Fruit fly (Drosophila melanogaster) whole organism: ENCODE measurements around the gene mRpL10.

Experiments
- Dll ChIP-seq: fragments of >200 bp; optimal IDR thresholded peaks from 2 replicates; lab custom pipeline; 2017
- EcR ChIP-seq, 2 experiments: fragments of >200 bp; optimal IDR thresholded peaks; 2 replicates each; lab custom pipeline; 2017; ENCODE audit warnings: missing biosample characterization in 2 of 2, missing genetic modification characterization in 2 of 2, missing genetic modification reagents in 2 of 2
- pan ChIP-seq: fragments of >200 bp; optimal IDR thresholded peaks from 2 replicates; lab custom pipeline; 2017
- psq ChIP-seq: fragments of >200 bp; optimal IDR thresholded peaks from 2 replicates; lab custom pipeline; 2017

dm6 chr2L:161453-162175 is 42.0 kb upstream of the mRpL10 start:
- TF ChIP-seq EcR (GFP tag; optimal IDR thresholded peaks at IDR 0.05; lab: Kevin White, UChicago): no peak
- TF ChIP-seq psq: no peak
- TF ChIP-seq Dll (lab: Kevin White, UChicago): no peak
- no peak for TF ChIP-seq pan (lab: Kevin White, UChicago)
